Worm (Caenorhabditis elegans): ENCODE data around the gene F07E5.8.
A peak's percentile ranks its signal among the peaks of the same experiment; 100 is the strongest.

F07E5.8 gene

DNA sequence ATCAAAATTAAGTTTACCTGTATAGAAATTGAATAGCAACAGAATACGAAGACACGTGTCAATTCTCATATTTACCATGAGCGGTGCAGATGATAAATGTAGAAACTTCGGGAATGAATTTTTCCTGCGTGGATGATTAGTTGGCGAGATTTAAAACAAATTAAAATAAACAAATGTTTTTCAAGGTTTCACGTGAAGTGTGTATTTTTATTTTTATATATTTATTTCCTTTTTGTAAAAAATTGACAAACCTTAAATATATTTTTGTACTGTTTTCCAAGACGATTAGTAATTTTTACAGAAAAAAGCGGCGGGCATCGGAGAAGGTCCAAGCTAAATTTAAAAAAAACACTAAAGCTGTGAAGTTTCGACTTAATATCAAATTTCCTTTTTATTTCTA lies at the start of gene F07E5.8:
Gene F07E5.8 (minus strand): TSS at position 101 of the 400 bp plus-strand sequence.
- no peak for TF ChIP-seq nhr-12 (tag; optimal IDR thresholded peaks at IDR 0.05)
- no peak for TF ChIP-seq efl-1 (optimal IDR thresholded peaks at IDR 0.05)
- no peak for TF ChIP-seq efl-1 (GFP tag; optimal IDR thresholded peaks at IDR 0.05 in 1 of 2)
- TF ChIP-seq fkh-10 (GFP tag; optimal IDR thresholded peaks at IDR 0.05), result no peak
- no peak for TF ChIP-seq zag-1 (tag; optimal IDR thresholded peaks at IDR 0.05)

DNA sequence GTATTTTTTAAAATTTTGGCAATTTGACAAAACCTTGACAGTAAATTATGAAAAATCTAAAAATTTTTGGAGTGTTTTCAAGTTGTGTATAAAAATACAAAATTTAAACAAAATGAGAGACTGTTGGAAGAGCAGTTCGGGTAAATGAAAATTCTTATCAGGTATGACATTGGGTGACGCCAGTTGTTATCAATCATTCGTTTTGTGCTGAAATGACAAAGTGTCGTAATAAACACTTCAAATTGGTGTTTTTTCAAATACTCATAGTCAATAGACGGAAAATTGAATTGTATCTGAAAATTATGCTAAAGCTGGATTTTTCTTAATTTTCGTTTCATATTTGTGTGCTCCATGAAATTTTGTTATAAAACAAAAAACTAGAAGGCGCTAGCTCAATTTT lies 47.3 kb upstream of the F07E5.8 start:
- TF ChIP-seq lin-39 (tag; optimal IDR thresholded peaks at IDR 0.05), result no peak
- peak; percentile 39 for TF ChIP-seq elt-2 (tag; optimal IDR thresholded peaks at IDR 0.05)

- TF ChIP-seq elt-2 (tag; optimal IDR thresholded peaks at IDR 0.05), result peak; percentile 32
- no peak for TF ChIP-seq efl-1 (optimal IDR thresholded peaks at IDR 0.05)
- TF ChIP-seq efl-1 (GFP tag; optimal IDR thresholded peaks at IDR 0.05 in 1 of 2), result peak in 1 of 2 experiments; percentile 42
- no peak for TF ChIP-seq ama-1 (optimal IDR thresholded peaks at IDR 0.05)
Measured at ce11 chrII:2122091-2122490, 46.7 kb upstream of the F07E5.8 start, which contains the start of gene math-37. Gene math-37, minus strand, starts transcription at chrII:2122191.

- TF ChIP-seq aha-1 (tag; optimal IDR thresholded peaks at IDR 0.05) (no peak), ztf-4 (tag; optimal IDR thresholded peaks at IDR 0.05) (no peak), ceh-63 (GFP tag; optimal IDR thresholded peaks at IDR 0.05) (no peak), fos-1 (tag; optimal IDR thresholded peaks at IDR 0.05) (no peak), hlh-4 (tag; optimal IDR thresholded peaks at IDR 0.05) (no peak), lin-35 (GFP tag; optimal IDR thresholded peaks at IDR 0.05) (no peak), C16A3.4 (tag; optimal IDR thresholded peaks at IDR 0.05) (no peak), fkh-4 (tag; optimal IDR thresholded peaks at IDR 0.05; ENCODE audit: borderline replicate concordance) (no peak), ceh-82 (tag; optimal IDR thresholded peaks at IDR 0.05) (no peak), pax-3 (tag; optimal IDR thresholded peaks at IDR 0.05) (no peak), nhr-20 (tag; optimal IDR thresholded peaks at IDR 0.05) (no peak), nhr-11 (tag; optimal IDR thresholded peaks at IDR 0.05) (no peak), F16B12.6 (tag; optimal IDR thresholded peaks at IDR 0.05) (no peak), irx-1 (tag; optimal IDR thresholded peaks at IDR 0.05) (no peak), egl-27 (tag; optimal IDR thresholded peaks at IDR 0.05) (no peak), nhr-71 (tag; optimal IDR thresholded peaks at IDR 0.05) (no peak), jun-1 (tag; optimal IDR thresholded peaks at IDR 0.05) (no peak), ets-5 (GFP tag; IDR thresholded peaks at IDR 0.05) (no peak)
Measured at ce11 chrII:2116794-2117193, 41.4 kb upstream of the F07E5.8 start, which contains the start of gene srh-195. Gene srh-195, minus strand, starts transcription at chrII:2116894.

ce11 chrII:2114488-2114887 lies 39.1 kb upstream of the F07E5.8 start:
- no peak for TF ChIP-seq nhr-12 (tag; optimal IDR thresholded peaks at IDR 0.05)
- TF ChIP-seq nhr-84 (tag; optimal IDR thresholded peaks at IDR 0.05), result no peak
- TF ChIP-seq grh-1 (GFP tag; IDR thresholded peaks at IDR 0.05), result no peak
- no peak for TF ChIP-seq tlp-1 (tag; optimal IDR thresholded peaks at IDR 0.05)
- no peak for TF ChIP-seq nhr-77 (tag; optimal IDR thresholded peaks at IDR 0.05)
- no peak for TF ChIP-seq aly-2 (tag; optimal IDR thresholded peaks at IDR 0.05)
- no peak for TF ChIP-seq Y116A8C.19 (tag; optimal IDR thresholded peaks at IDR 0.05; ENCODE audit: borderline replicate concordance)
- no peak for TF ChIP-seq ztf-11 (tag; optimal IDR thresholded peaks at IDR 0.05)
- TF ChIP-seq ceh-8 (GFP tag; optimal IDR thresholded peaks at IDR 0.05), result no peak
- TF ChIP-seq hpl-2 (GFP tag; optimal IDR thresholded peaks at IDR 0.05), result no peak
- no peak for TF ChIP-seq hlh-4 (tag; optimal IDR thresholded peaks at IDR 0.05)

DNA sequence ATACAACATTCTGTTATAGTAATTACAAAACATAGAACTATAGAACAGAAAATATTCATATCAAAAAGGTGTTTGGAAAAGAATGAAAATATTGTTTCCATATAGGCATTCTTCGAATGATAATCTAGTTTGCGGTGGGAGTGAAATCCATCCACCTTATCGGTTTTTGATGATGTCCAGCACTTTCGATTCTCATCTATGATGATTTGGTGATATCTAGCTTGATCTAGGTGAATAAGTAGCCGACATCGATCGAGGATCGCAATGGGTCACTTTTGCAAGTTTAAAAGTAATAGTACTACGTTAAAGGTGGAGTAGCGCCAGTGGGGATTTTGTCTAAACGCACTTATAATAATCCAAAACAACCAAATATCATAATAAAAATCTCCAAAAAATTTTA lies 37.5 kb upstream of the F07E5.8 start, which contains the start of gene R52.6:
Gene R52.6 (minus strand): TSS at position 101 of the 400 bp plus-strand sequence.
- TF ChIP-seq lin-14 (GFP tag; optimal IDR thresholded peaks at IDR 0.05) (no peak), blmp-1 (tag; optimal IDR thresholded peaks at IDR 0.05) (peak; percentile 1)

All from whole organism, L1 larva.